Fruit fly (Drosophila melanogaster) whole organism, wandering third instar larva: ENCODE results near the gene Sry-beta.

Experiments used
- Abd-B ChIP-seq: fragments of >200 bp; optimal IDR thresholded peaks from 2 replicates; lab custom pipeline; 2017; ENCODE audit warnings: missing biosample characterization, missing genetic modification characterization
- CG32264 ChIP-seq: fragments of 200-800 bp; sonication (Bioruptor generic); optimal IDR thresholded peaks from 2 replicates; lab custom pipeline; 2016; ENCODE audit warnings: missing biosample characterization, missing genetic modification characterization
- Dfd ChIP-seq: fragments of >200 bp; optimal IDR thresholded peaks from 2 replicates; lab custom pipeline; 2017; ENCODE audit warnings: missing biosample characterization, missing genetic modification characterization
- Dif ChIP-seq: fragments of 200-275, 200-300 bp; sonication (Bioruptor generic); optimal IDR thresholded peaks from 2 replicates; lab custom pipeline; 2018; ENCODE audit warnings: missing biosample characterization, missing genetic modification characterization; ENCODE audit not compliant: partially characterized antibody
- HLH106 ChIP-seq: fragments of 200-800 bp; optimal IDR thresholded peaks from 3 replicates; lab custom pipeline; 2019; ENCODE audit warnings: missing biosample characterization, mild to moderate bottlenecking, missing genetic modification characterization, moderate library complexity
- Hnf4 ChIP-seq: fragments of 200-800 bp; sonication (Bioruptor generic); optimal IDR thresholded peaks from 2 replicates; lab custom pipeline; 2016; ENCODE audit warnings: missing biosample characterization, mild to moderate bottlenecking, missing genetic modification characterization
- Hr83 ChIP-seq: fragments of 200-300 bp; sonication (Bioruptor generic); optimal IDR thresholded peaks from 2 replicates; lab custom pipeline; 2016; ENCODE audit warnings: missing biosample characterization, mild to moderate bottlenecking, missing genetic modification characterization, moderate library complexity; ENCODE audit not compliant: poor library complexity, severe bottlenecking
- Mio ChIP-seq: sonication (Bioruptor generic); optimal IDR thresholded peaks from 2 replicates; lab custom pipeline; 2016; ENCODE audit warnings: missing biosample characterization, missing genetic modification characterization
- Myc ChIP-seq: fragments of >200 bp; optimal IDR thresholded peaks from 2 replicates; lab custom pipeline; 2017
- N ChIP-seq: fragments of >200 bp; optimal IDR thresholded peaks from 2 replicates; lab custom pipeline; 2018; ENCODE audit warnings: missing biosample characterization, missing external identifiers, missing genetic modification characterization
- OdsH ChIP-seq: fragments of 200-800 bp; sonication (Bioruptor generic); optimal IDR thresholded peaks from 2 replicates; lab custom pipeline; 2016; ENCODE audit warnings: missing biosample characterization, mild to moderate bottlenecking, missing genetic modification characterization
- Rel ChIP-seq, 2 experiments: fragments of 200-800 bp; sonication (Bioruptor generic) in 1 of 2; optimal IDR thresholded peaks; 2 replicates in 1 of 2; 3 replicates in 1 of 2; lab custom pipeline; 2016 to 2019; ENCODE audit warnings: mild to moderate bottlenecking in 2 of 2, missing biosample characterization in 2 of 2, missing genetic modification characterization in 2 of 2, moderate library complexity in 1 of 2
- Sp1 ChIP-seq: fragments of 200-800 bp; sonication (Bioruptor generic); optimal IDR thresholded peaks from 3 replicates; lab custom pipeline; 2019; ENCODE audit warnings: missing biosample characterization, mild to moderate bottlenecking, missing genetic modification characterization, moderate library complexity
- Vsx2 ChIP-seq: fragments of 200-300, 225-300 bp; sonication (Bioruptor generic); optimal IDR thresholded peaks from 2 replicates; lab custom pipeline; 2018; ENCODE audit warnings: missing biosample characterization, missing genetic modification characterization; ENCODE audit not compliant: partially characterized antibody
- br ChIP-seq: fragments of 200-800 bp; sonication (Bioruptor generic); optimal IDR thresholded peaks from 2 replicates; lab custom pipeline; 2016; ENCODE audit warnings: missing biosample characterization, missing genetic modification characterization
- brk ChIP-seq: fragments of 200-800 bp; sonication (Bioruptor generic); optimal IDR thresholded peaks from 2 replicates; lab custom pipeline; 2016; ENCODE audit warnings: missing biosample characterization, mild to moderate bottlenecking, missing genetic modification characterization
- dl ChIP-seq, 2 experiments: fragments of 175-275, 200-275 bp in 1 of 2; fragments of 200-275 bp in 1 of 2; sonication (Bioruptor generic); optimal IDR thresholded peaks; lab custom pipeline; 2018; ENCODE audit warnings: mild to moderate bottlenecking in 2 of 2, missing biosample characterization in 2 of 2, missing genetic modification characterization in 2 of 2, moderate library complexity in 2 of 2; ENCODE audit not compliant: partially characterized antibody in 2 of 2, insufficient read depth in 1 of 2
- dmrt93B ChIP-seq: fragments of 200-800 bp; sonication (Bioruptor generic); optimal IDR thresholded peaks from 2 replicates; lab custom pipeline; 2018; ENCODE audit warnings: missing biosample characterization, mild to moderate bottlenecking, missing genetic modification characterization
- dsf ChIP-seq: sonication (Bioruptor generic); optimal IDR thresholded peaks from 2 replicates; lab custom pipeline; 2016; ENCODE audit warnings: missing biosample characterization, missing genetic modification characterization, borderline replicate concordance
- ey ChIP-seq: fragments of 200-800 bp; sonication (Bioruptor generic); optimal IDR thresholded peaks from 2 replicates; lab custom pipeline; 2016; ENCODE audit warnings: missing biosample characterization, missing genetic modification characterization
- foxo ChIP-seq, 2 experiments: fragments of 200-800 bp; sonication (Bioruptor generic); optimal IDR thresholded peaks; 2 replicates in 1 of 2; 3 replicates in 1 of 2; lab custom pipeline; 2016 to 2017; ENCODE audit warnings: missing biosample characterization in 2 of 2, missing genetic modification characterization in 2 of 2
- fru ChIP-seq: fragments of 200-800 bp; sonication (Bioruptor generic); optimal IDR thresholded peaks from 3 replicates; lab custom pipeline; 2016; ENCODE audit warnings: missing biosample characterization, mild to moderate bottlenecking, missing genetic modification characterization
- h ChIP-seq: fragments of 200-800 bp; sonication (Bioruptor generic); optimal IDR thresholded peaks from 3 replicates; lab custom pipeline; 2016; ENCODE audit warnings: missing biosample characterization, mild to moderate bottlenecking, missing genetic modification characterization
- jim ChIP-seq: fragments of 175-275, 200-325 bp; sonication (Bioruptor generic); optimal IDR thresholded peaks from 2 replicates; lab custom pipeline; 2016; ENCODE audit warnings: missing biosample characterization, mild to moderate bottlenecking, missing genetic modification characterization
- lola ChIP-seq: fragments of >200 bp; optimal IDR thresholded peaks from 2 replicates; lab custom pipeline; 2017; ENCODE audit warnings: missing biosample characterization, missing genetic modification characterization
- pan ChIP-seq: fragments of >200 bp; optimal IDR thresholded peaks from 2 replicates; lab custom pipeline; 2017
- psq ChIP-seq: fragments of 200-800 bp; sonication (Bioruptor generic); optimal IDR thresholded peaks from 3 replicates; lab custom pipeline; 2017; ENCODE audit warnings: missing biosample characterization, mild to moderate bottlenecking, missing genetic modification characterization, moderate library complexity
- rgr ChIP-seq: fragments of 200-800 bp; sonication (Bioruptor generic); optimal IDR thresholded peaks from 3 replicates; lab custom pipeline; 2016; ENCODE audit warnings: missing biosample characterization, mild to moderate bottlenecking, missing genetic modification characterization
- sage ChIP-seq: fragments of 200-800 bp; sonication (Bioruptor generic); optimal IDR thresholded peaks from 2 replicates; lab custom pipeline; 2016; ENCODE audit warnings: missing biosample characterization, mild to moderate bottlenecking, missing genetic modification characterization
- tai ChIP-seq: sonication (Bioruptor generic); optimal IDR thresholded peaks from 2 replicates; lab custom pipeline; 2016; ENCODE audit warnings: missing biosample characterization, missing genetic modification characterization
- usp ChIP-seq: fragments of >200 bp; optimal IDR thresholded peaks from 2 replicates; lab custom pipeline; 2017; ENCODE audit warnings: missing biosample characterization, missing genetic modification characterization
- woc ChIP-seq: sonication (Bioruptor generic); optimal IDR thresholded peaks from 2 replicates; lab custom pipeline; 2016; ENCODE audit warnings: missing biosample characterization, mild to moderate bottlenecking, missing genetic modification characterization

Sry-beta gene

dm6 chr3R:30058057-30058868 is 18.7 kb downstream of the Sry-beta start, which contains the start of gene sima:
TSS of gene sima (plus strand) at chr3R:30058311.
- TF ChIP-seq rgr (GFP tag; lab: Kevin White, UChicago) (peak; percentile 34), HLH106 (peak; percentile 22), Vsx2 (GFP tag; lab: Kevin White, UChicago) (no peak), Abd-B (GFP tag; lab: Kevin White, UChicago) (no peak), pan (lab: Kevin White, UChicago) (no peak), Sp1 (GFP tag; lab: Kevin White, UChicago) (peak; percentile 5), Hr83 (peak; percentile 9), foxo (GFP tag; optimal IDR thresholded peaks at IDR 0.05; lab: Kevin White, UChicago) (peak in 1 of 2 experiments; percentile 28), dsf (no peak), Dif (GFP tag; lab: Kevin White, UChicago) (no peak), Hnf4 (GFP tag; lab: Kevin White, UChicago) (peak; percentile 21), OdsH (GFP tag; lab: Kevin White, UChicago) (no peak), psq (peak; percentile 96), woc (GFP tag; lab: Kevin White, UChicago) (peak; percentile 72), Rel (GFP tag; optimal IDR thresholded peaks at IDR 0.05; lab: Kevin White, UChicago) (no peak), Rel (tag; optimal IDR thresholded peaks at IDR 0.05; lab: Kevin White, UChicago) (peak; percentile 27), h (peak; percentile 38)

- TF ChIP-seq woc (GFP tag; lab: Kevin White, UChicago) = no peak
- TF ChIP-seq Abd-B (GFP tag; lab: Kevin White, UChicago) = no peak
- TF ChIP-seq usp (GFP tag; lab: Kevin White, UChicago) = no peak
- TF ChIP-seq brk (GFP tag; lab: Kevin White, UChicago) = no peak
- no peak for TF ChIP-seq br (GFP tag; lab: Kevin White, UChicago)
- TF ChIP-seq Myc = no peak
- no peak for TF ChIP-seq dsf
- TF ChIP-seq lola (GFP tag; lab: Kevin White, UChicago) = no peak
- no peak for TF ChIP-seq tai (GFP tag; lab: Kevin White, UChicago)
- TF ChIP-seq sage = no peak
- TF ChIP-seq fru (GFP tag; lab: Kevin White, UChicago) = no peak
- no peak for TF ChIP-seq h
- no peak for TF ChIP-seq Rel (GFP tag; optimal IDR thresholded peaks at IDR 0.05; lab: Kevin White, UChicago)
- TF ChIP-seq Rel (tag; optimal IDR thresholded peaks at IDR 0.05; lab: Kevin White, UChicago) = no peak
- no peak for TF ChIP-seq pan (lab: Kevin White, UChicago)
- TF ChIP-seq ey = no peak
- no peak for TF ChIP-seq psq
- no peak for TF ChIP-seq Vsx2 (GFP tag; lab: Kevin White, UChicago)
- TF ChIP-seq jim (GFP tag; lab: Kevin White, UChicago) = no peak
- TF ChIP-seq Mio = no peak
These were observed 20.4 kb downstream of the Sry-beta start for dm6 chr3R:30059944-30060343.

dm6 chr3R:30060451-30061153 is 21.1 kb downstream of the Sry-beta start:
- no peak for TF ChIP-seq Mio
- no peak for TF ChIP-seq Sp1 (GFP tag; lab: Kevin White, UChicago)
- TF ChIP-seq Myc = no peak
- no peak for TF ChIP-seq fru (GFP tag; lab: Kevin White, UChicago)
- no peak for TF ChIP-seq Dfd (GFP tag; lab: Kevin White, UChicago)
- no peak for TF ChIP-seq sage
- no peak for TF ChIP-seq CG32264 (GFP tag; lab: Kevin White, UChicago)
- TF ChIP-seq pan (lab: Kevin White, UChicago) = no peak
- no peak for TF ChIP-seq rgr (GFP tag; lab: Kevin White, UChicago)
- TF ChIP-seq N (GFP tag; lab: Kevin White, UChicago) = no peak
- no peak for TF ChIP-seq Hnf4 (GFP tag; lab: Kevin White, UChicago)
- no peak for TF ChIP-seq dmrt93B
- no peak for TF ChIP-seq Rel (GFP tag; optimal IDR thresholded peaks at IDR 0.05; lab: Kevin White, UChicago)
- TF ChIP-seq Rel (tag; optimal IDR thresholded peaks at IDR 0.05; lab: Kevin White, UChicago) = no peak
- TF ChIP-seq h = no peak
- TF ChIP-seq dl (GFP tag; optimal IDR thresholded peaks at IDR 0.05; lab: Kevin White, UChicago; ENCODE audit: insufficient read depth in 1 of 2, partially characterized antibody in 2 of 2) = no peak
- TF ChIP-seq psq = no peak
